Worm (Caenorhabditis elegans) whole organism, L4/young adult: ENCODE results near the gene ttx-3.

Experiments
- W03F9.2 ChIP-seq: fragments of 150-350 bp; optimal IDR thresholded peaks from 2 replicates; lab custom pipeline; 2014; ENCODE audit warnings: missing biosample characterization, missing genetic modification characterization
- him-1 ChIP-seq: sonication (generic microtip); optimal IDR thresholded peaks from 2 replicates; lab custom pipeline; 2016; ENCODE audit warnings: missing genotype, missing genetic modification reagents, missing genetic modification characterization, missing compliant biosample characterization

DNA sequence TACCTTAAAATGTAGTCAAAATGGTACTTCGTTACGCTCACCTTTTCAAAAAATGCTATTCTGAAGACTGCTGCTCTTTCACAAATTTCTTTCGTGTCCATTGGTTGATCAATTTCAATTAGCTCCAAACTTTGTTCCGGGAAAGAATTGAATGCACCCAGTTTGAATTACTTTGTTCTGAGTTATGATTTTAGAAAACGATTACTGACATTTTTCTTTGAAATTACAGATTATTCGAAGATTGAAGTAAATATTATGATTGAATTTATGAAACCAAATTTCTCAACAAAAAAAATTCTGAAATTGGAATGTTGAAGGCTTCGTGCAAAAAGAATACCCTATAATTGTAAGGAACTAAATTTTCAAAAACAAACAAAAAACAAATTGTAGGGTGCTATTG, 15.1 kb upstream of the ttx-3 start, which contains the start of gene Y102F5A.1:
- TF ChIP-seq him-1 (tag; lab: Kevin White, UChicago) (no peak), W03F9.2 (tag; lab: Kevin White, UChicago) (no peak)
